Worm (Caenorhabditis elegans) whole organism, midembryonic: ENCODE data around the gene F28C10.3.
A peak's percentile ranks its signal among the peaks of the same experiment; 100 is the strongest.

Source experiments
- T22C8.4 ChIP-seq: fragments of 200-800 bp; sonication (Bioruptor generic); IDR thresholded peaks from 2 replicates; pipeline ENCODE4 v1.3.6; 2022; ENCODE audit warnings: missing genetic modification characterization, missing compliant biosample characterization
- cog-1 ChIP-seq: sonication (generic microtip); optimal IDR thresholded peaks from 2 replicates; lab custom pipeline; 2016; ENCODE audit warnings: missing genetic modification characterization, missing compliant biosample characterization
- flt-1 ChIP-seq: fragments of 200-800 bp; sonication (Bioruptor generic); IDR thresholded peaks from 2 replicates; pipeline ENCODE4 v1.3.6; 2022; ENCODE audit warnings: missing genetic modification characterization, missing compliant biosample characterization
- klf-2 ChIP-seq: fragments of 200-800 bp; sonication (Bioruptor generic); conservative IDR thresholded peaks from 2 replicates; pipeline ENCODE4 v1.3.6; 2022; ENCODE audit warnings: missing genetic modification reagents, missing genetic modification characterization, missing compliant biosample characterization
- med-1 ChIP-seq: sonication (generic microtip); optimal IDR thresholded peaks from 2 replicates; lab custom pipeline; 2017; ENCODE audit warnings: missing genetic modification characterization, mild to moderate bottlenecking, missing compliant biosample characterization, antibody characterized with exemption, missing genetic modification reagents; ENCODE audit not compliant: insufficient read depth
- ref-1 ChIP-seq: fragments of 200-800 bp; sonication (Bioruptor generic); conservative IDR thresholded peaks from 2 replicates; pipeline ENCODE4 v1.3.6; 2022; ENCODE audit warnings: missing genetic modification reagents, missing genetic modification characterization, missing compliant biosample characterization
- tab-1 ChIP-seq: fragments of 200-800 bp; sonication (Bioruptor generic); IDR thresholded peaks from 2 replicates; pipeline ENCODE4 v1.3.6; 2022; ENCODE audit warnings: missing genetic modification characterization, missing compliant biosample characterization
- ztf-23 ChIP-seq: fragments of 200-800 bp; sonication (Bioruptor generic); IDR thresholded peaks from 2 replicates; pipeline ENCODE4 v1.3.6; 2022; ENCODE audit warnings: missing genetic modification reagents, missing genetic modification characterization, missing compliant biosample characterization
- ztf-29 ChIP-seq: fragments of 200-800 bp; sonication (Bioruptor generic); IDR thresholded peaks from 2 replicates; pipeline ENCODE4 v1.3.6; 2022; ENCODE audit warnings: missing genetic modification reagents, missing genetic modification characterization, missing compliant biosample characterization

F28C10.3 gene

DNA sequence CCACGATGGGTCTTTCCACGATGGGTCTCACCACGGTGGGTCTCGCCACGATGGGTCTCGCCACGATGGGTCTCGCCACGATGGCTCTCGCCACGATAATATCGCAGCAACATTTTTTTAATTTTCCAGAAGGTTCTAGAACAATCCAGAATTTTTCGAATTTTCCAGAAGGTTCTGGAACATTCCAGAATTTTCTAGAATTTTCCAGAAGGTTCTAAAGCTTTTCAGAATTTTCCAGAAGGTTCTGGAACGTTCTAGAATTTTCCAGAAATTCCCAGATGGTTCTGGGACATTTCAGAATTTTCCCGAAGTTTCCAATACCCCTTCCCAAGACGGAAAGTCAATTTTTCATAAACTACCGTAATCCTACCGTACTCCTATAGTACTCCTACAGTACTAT is 18.9 kb downstream of the F28C10.3 start:
- TF ChIP-seq flt-1 (GFP tag; lab: Robert Waterston, UW): peak; percentile 62; the same call in 1 of the 2 replicates

DNA sequence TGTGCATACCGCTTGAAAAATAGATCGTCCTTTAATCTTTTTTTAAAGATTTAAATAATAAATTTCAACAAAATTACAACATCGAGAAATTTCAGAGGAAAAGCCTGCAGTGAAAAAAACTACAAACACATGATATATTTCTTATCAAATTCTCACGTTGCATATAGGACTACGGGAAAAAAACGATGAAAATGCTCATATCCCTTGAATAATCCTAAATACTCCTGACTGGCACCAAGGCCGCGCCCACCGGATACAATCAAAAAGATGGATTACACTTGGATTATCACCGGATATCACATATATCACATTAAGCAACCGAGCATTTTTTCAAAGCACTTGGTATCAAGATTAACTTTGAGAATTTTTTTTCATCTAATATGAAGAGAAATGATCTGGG is 21.6 kb downstream of the F28C10.3 start:
- TF ChIP-seq klf-2 (GFP tag; lab: Robert Waterston, UW) (no peak), ztf-23 (no peak), tab-1 (GFP tag; lab: Robert Waterston, UW) (no peak), med-1 (no peak)

DNA sequence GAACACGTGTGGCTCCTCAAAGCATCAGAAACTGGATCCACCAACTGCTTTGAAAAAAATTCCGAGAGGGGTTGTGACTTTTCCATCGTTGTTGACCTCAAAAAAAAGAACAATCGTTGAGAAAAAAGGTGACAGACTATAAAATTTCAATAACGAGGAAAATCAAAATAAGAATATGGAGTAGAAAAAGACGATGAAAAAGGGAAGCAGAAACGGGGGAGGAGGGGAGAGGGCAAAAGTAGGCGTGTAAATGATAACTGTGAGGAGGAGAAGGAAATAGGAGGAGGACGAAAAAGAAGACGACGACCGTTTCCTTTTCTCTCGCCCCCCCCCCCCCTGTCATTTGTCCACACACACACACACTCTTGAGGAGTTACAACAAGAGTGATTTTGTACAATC is 28.8 kb downstream of the F28C10.3 start, which contains the start of gene B0310.2:
TSS of gene B0310.2 (minus strand) at position 101 of the 400 bp plus-strand sequence.
- TF ChIP-seq ztf-29 (GFP tag; lab: Robert Waterston, UW) (no peak), tab-1 (GFP tag; lab: Robert Waterston, UW) (no peak), ref-1 (GFP tag; lab: Robert Waterston, UW) (no peak), klf-2 (GFP tag; lab: Robert Waterston, UW) (no peak), flt-1 (GFP tag; lab: Robert Waterston, UW) (no peak), ztf-23 (no peak), cog-1 (tag; lab: Kevin White, UChicago) (no peak), med-1 (no peak), T22C8.4 (GFP tag; lab: Robert Waterston, UW) (no peak)

DNA sequence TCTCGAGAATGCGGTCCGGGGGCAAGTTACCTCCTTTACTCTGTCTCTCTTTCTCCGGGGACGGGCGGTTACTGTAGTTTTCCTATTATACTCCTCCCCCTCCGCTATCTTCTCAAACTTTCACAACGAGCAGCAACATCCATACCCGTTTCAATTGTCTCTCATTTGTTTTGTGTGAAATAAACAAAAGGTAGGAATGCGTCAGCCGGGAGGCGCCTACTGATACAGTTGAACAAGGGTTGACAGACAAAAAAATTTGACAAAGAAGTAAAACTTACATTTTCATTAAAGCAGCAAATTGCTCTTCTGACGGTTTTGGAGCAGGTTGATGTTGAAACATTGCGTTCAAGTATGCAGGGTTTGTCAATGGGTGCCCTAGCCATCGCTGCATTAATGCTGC is 30.6 kb downstream of the F28C10.3 start:
- TF ChIP-seq T22C8.4 (GFP tag; lab: Robert Waterston, UW) (no peak), klf-2 (GFP tag; lab: Robert Waterston, UW) (no peak), flt-1 (GFP tag; lab: Robert Waterston, UW) (no peak), med-1 (no peak), ztf-23 (no peak), tab-1 (GFP tag; lab: Robert Waterston, UW) (no peak), cog-1 (tag; lab: Kevin White, UChicago) (no peak), ztf-29 (GFP tag; lab: Robert Waterston, UW) (no peak), ref-1 (GFP tag; lab: Robert Waterston, UW) (no peak)

DNA sequence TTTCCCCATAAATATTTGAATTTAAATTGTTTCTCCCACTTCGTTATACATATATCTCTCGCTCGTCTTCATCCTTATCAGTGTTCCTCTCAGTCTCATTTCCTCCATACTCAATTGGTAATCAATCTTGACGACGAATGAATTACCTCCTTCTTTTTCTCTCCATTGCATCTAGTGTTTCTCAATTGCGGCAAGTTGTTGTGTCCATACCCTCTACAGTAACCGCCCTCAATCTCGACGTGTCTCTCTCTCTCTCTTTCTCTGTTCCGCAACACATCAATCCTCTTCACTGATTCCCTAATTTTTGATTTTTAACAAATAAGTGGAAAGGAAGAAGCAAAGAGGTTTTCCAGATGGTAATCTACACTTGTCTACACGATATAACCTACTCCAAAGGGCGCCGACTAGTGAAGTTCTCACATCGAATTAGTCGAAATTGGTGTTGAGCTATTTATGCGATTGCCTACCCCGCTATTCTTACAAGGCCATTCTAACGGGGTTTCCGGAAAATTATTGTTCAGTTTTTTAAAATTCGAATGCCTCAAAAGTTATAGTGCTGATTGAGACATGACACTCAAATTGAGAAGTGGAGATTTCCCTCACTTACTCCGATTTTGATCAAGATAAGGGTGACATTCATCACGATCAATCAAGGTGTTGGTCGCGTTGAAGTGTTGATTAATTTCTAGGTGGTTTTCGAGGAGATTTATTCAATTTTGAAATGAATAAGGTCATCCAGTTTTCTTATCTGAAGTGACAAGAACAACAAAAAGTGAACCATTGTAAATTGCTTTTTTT is 31.4 kb downstream of the F28C10.3 start:
- TF ChIP-seq flt-1 (GFP tag; lab: Robert Waterston, UW) (no peak), ref-1 (GFP tag; lab: Robert Waterston, UW) (no peak), klf-2 (GFP tag; lab: Robert Waterston, UW) (no peak), cog-1 (tag; lab: Kevin White, UChicago) (no peak), ztf-23 (no peak), med-1 (no peak), T22C8.4 (GFP tag; lab: Robert Waterston, UW) (no peak), tab-1 (GFP tag; lab: Robert Waterston, UW) (no peak), ztf-29 (GFP tag; lab: Robert Waterston, UW) (no peak)

DNA sequence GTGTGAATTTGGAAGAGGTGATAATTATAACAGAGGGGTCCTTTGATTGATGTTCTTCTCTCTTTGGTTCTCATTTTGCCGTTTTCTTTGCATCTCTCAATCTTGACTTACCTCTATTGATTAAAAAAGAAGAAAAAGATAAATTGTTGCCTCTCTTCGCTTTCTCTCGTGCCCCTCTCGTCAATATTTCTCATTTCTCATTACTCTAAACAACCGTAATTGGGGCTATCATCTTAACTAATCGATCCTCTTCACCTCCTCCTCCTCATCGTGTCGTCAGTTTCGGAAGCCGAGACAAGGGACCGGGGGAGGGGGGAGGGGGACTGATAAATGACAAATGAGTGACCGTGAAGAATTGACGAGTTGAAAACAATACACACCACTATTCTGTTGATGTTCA is 37.0 kb downstream of the F28C10.3 start:
- no peak for TF ChIP-seq ztf-23
- TF ChIP-seq T22C8.4 (GFP tag; lab: Robert Waterston, UW): no peak
- no peak for TF ChIP-seq flt-1 (GFP tag; lab: Robert Waterston, UW)
- no peak for TF ChIP-seq tab-1 (GFP tag; lab: Robert Waterston, UW)
- no peak for TF ChIP-seq ztf-29 (GFP tag; lab: Robert Waterston, UW)

DNA sequence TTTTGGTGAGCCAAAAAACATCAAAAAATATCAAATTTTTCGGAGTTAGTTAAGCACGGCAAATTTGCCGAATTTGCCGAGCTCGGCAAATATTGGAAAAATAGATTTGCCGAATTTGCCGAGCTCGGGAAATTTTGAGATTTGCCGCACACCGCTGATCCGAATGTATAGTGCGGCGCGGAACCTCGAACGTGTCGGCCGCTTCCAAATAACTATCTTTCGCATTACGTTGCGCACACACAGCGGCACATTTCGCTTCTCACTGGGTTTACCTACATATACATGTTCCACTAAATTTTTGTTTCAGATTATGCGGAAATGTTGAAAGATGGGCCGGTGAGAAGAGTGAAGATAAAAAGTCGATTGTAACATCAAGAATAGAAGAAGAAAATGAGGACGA is 38.8 kb downstream of the F28C10.3 start:
- no peak for TF ChIP-seq ztf-29 (GFP tag; lab: Robert Waterston, UW)

DNA sequence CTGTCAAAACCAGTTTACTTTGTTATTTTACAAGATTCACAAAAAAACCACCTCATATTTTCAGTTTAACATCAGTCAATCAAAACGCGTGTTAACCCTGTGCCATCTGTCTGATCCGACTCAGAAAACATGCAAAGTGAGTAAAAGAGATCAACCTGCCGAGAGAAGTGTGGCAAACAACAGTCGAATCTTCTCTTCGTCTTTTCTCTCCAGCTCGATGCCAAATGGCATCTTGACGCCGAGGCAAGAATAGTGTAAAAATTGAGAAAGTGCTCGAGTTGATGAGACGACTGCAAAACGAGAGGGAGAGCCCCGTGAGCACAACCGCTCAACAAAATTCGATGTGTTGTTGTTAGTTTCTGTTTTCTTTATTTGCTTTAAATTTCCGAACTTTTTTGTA is 42.7 kb downstream of the F28C10.3 start, which contains the start of gene B0310.1:
TSS of gene B0310.1 (plus strand) at position 310 of the 400 bp plus-strand sequence.
- TF ChIP-seq ref-1 (GFP tag; lab: Robert Waterston, UW): no peak
- no peak for TF ChIP-seq med-1
- no peak for TF ChIP-seq tab-1 (GFP tag; lab: Robert Waterston, UW)
- no peak for TF ChIP-seq flt-1 (GFP tag; lab: Robert Waterston, UW)
- no peak for TF ChIP-seq ztf-29 (GFP tag; lab: Robert Waterston, UW)
- TF ChIP-seq ztf-23: no peak
- no peak for TF ChIP-seq cog-1 (tag; lab: Kevin White, UChicago)
- TF ChIP-seq klf-2 (GFP tag; lab: Robert Waterston, UW): no peak
- TF ChIP-seq T22C8.4 (GFP tag; lab: Robert Waterston, UW): no peak

DNA sequence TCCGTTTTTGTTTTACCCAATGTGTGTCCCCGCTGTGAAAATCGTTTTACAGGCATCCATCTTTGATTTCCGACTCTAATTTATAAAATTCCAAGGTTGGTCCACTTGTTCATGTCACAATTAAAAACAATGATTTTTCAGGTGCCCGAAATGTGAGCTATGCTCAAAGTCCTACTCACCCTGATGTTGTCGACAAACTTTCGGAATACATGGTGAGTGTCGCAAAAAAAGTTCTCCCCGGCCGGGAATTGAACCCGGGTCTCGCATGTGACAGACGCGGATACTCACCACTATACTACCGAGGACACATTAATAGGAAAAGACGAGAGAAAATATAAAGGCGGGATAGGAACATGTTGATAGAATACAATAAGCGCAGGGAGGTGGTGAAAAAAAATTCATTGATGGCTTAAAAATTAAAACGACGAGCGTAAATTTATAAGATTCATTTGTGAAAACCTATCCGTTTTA is 46.0 kb downstream of the F28C10.3 start, which contains the start of gene egl-17:
TSS of gene egl-17 (plus strand) at position 51 of the 471 bp plus-strand sequence.
- TF ChIP-seq ref-1 (GFP tag; lab: Robert Waterston, UW): peak; percentile 93
- TF ChIP-seq ztf-23: peak; percentile 96
- peak; percentile 97 for TF ChIP-seq flt-1 (GFP tag; lab: Robert Waterston, UW)
- peak; percentile 73 for TF ChIP-seq med-1
- peak; percentile 96 for TF ChIP-seq ztf-29 (GFP tag; lab: Robert Waterston, UW)
- peak; percentile 89 for TF ChIP-seq cog-1 (tag; lab: Kevin White, UChicago)
- TF ChIP-seq T22C8.4 (GFP tag; lab: Robert Waterston, UW): peak; percentile 91
- TF ChIP-seq tab-1 (GFP tag; lab: Robert Waterston, UW): peak; percentile 94
- peak; percentile 96 for TF ChIP-seq klf-2 (GFP tag; lab: Robert Waterston, UW)

DNA sequence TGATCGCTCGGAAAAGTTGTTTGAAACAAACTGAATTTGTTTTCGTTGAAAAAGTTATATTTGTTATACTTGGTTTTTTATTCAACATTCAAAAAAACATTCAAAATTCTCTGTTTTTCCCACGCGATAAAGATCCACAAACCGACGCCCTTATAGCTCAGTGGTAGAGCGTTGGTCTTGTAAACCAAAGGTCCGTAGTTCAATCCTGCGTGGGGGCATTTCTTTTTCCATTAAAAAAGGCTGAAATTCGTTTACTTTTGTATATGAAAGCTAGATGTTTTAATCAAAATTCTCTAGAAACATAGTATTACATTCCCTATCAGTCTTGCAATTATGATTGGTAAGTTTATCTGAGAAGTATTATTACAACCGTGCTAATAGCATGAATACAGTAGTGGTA is 48.0 kb downstream of the F28C10.3 start:
- TF ChIP-seq tab-1 (GFP tag; lab: Robert Waterston, UW) (no peak), klf-2 (GFP tag; lab: Robert Waterston, UW) (no peak), ref-1 (GFP tag; lab: Robert Waterston, UW) (no peak), T22C8.4 (GFP tag; lab: Robert Waterston, UW) (no peak), ztf-29 (GFP tag; lab: Robert Waterston, UW) (no peak), med-1 (no peak), ztf-23 (no peak), flt-1 (GFP tag; lab: Robert Waterston, UW) (no peak), cog-1 (tag; lab: Kevin White, UChicago) (no peak)
